Worm (Caenorhabditis elegans): ENCODE measurements around the gene str-60.
"Not testable (repeated sequence)": the region's sequence is repeated elsewhere in the genome, so short reads cannot be mapped to it uniquely, and the experiment has no call there.

- not testable (repeated sequence) for TF ChIP-seq klf-2 (GFP tag; conservative IDR thresholded peaks at IDR 0.05); tab-1 (GFP tag; IDR thresholded peaks at IDR 0.05); flt-1 (GFP tag; IDR thresholded peaks at IDR 0.05); med-1 (GFP tag; optimal IDR thresholded peaks at IDR 0.05; ENCODE audit: insufficient read depth); T22C8.4 (GFP tag; IDR thresholded peaks at IDR 0.05); ref-1 (GFP tag; conservative IDR thresholded peaks at IDR 0.05); cog-1 (tag; optimal IDR thresholded peaks at IDR 0.05); ztf-29 (GFP tag; IDR thresholded peaks at IDR 0.05); ztf-23 (GFP tag; IDR thresholded peaks at IDR 0.05)
Observed at ce11 chrV:15850276-15850811, 47.5 kb upstream of the str-60 start, which contains the start of gene srh-147.
